Worm (Caenorhabditis elegans): ENCODE data around the gene F46C8.8.

- peak; percentile 74 for TF ChIP-seq hmg-4 (GFP tag; optimal IDR thresholded peaks at IDR 0.05)
- no peak for TF ChIP-seq sea-1 (GFP tag; conservative IDR thresholded peaks at IDR 0.05)
- no peak for TF ChIP-seq ama-1 (optimal IDR thresholded peaks at IDR 0.05)
- TF ChIP-seq ets-7 (tag; optimal IDR thresholded peaks at IDR 0.05): peak; percentile 41
- TF ChIP-seq ceh-36 (tag; optimal IDR thresholded peaks at IDR 0.05): no peak
- TF ChIP-seq B0310.2 (tag; optimal IDR thresholded peaks at IDR 0.05): no peak
Observed at ce11 chrX:7562625-7563024, 8.4 kb upstream of the F46C8.8 start, which contains the start of gene sto-1.
